Worm (Caenorhabditis elegans) whole organism, late embryonic: Measurements from ENCODE around the gene Y41G9A.6.

Experiments used
- ceh-9 ChIP-seq: sonication (generic microtip); optimal IDR thresholded peaks from 2 replicates; lab custom pipeline; 2016; ENCODE audit warnings: mild to moderate bottlenecking, missing genetic modification characterization, inconsistent platforms, missing compliant biosample characterization
- hlh-30 ChIP-seq: sonication (generic microtip); optimal IDR thresholded peaks from 2 replicates; lab custom pipeline; 2017; ENCODE audit warnings: antibody characterized with exemption, missing genetic modification characterization, missing compliant biosample characterization; ENCODE audit not compliant: insufficient read depth
- lim-6 ChIP-seq: sonication (generic microtip); optimal IDR thresholded peaks from 2 replicates; lab custom pipeline; 2016; ENCODE audit warnings: missing genetic modification characterization, missing compliant biosample characterization
- lin-11 ChIP-seq: fragments of 200-800 bp; sonication (Bioruptor generic); optimal IDR thresholded peaks from 2 replicates; lab custom pipeline; 2018; ENCODE audit warnings: mild to moderate bottlenecking, missing genetic modification characterization, missing compliant biosample characterization
- pha-4 ChIP-seq: fragments of 150-350 bp; optimal IDR thresholded peaks from 2 replicates; lab custom pipeline; 2018; ENCODE audit warnings: missing biosample characterization, missing genetic modification reagents, missing genetic modification characterization

- TF ChIP-seq hlh-30, result no peak
- TF ChIP-seq ceh-9, result no peak
- TF ChIP-seq lim-6, result no peak
- no peak for TF ChIP-seq pha-4
- TF ChIP-seq lin-11, result no peak
Measured at ce11 chrX:3023552-3024183, 20.1 kb upstream of the Y41G9A.6 start.
